Fruit fly (Drosophila melanogaster) whole organism, wandering third instar larva: Measurements from ENCODE around the gene REPTOR.

Source experiments
- CG9705 ChIP-seq: fragments of 200-800 bp; sonication (Bioruptor generic); optimal IDR thresholded peaks from 2 replicates; lab custom pipeline; 2018; ENCODE audit warnings: missing biosample characterization, mild to moderate bottlenecking, missing genetic modification characterization
- Jra ChIP-seq: sonication (Bioruptor generic); optimal IDR thresholded peaks from 2 replicates; lab custom pipeline; 2016; ENCODE audit warnings: missing biosample characterization, missing genetic modification characterization
- Myc ChIP-seq: fragments of >200 bp; optimal IDR thresholded peaks from 2 replicates; lab custom pipeline; 2017
- OdsH ChIP-seq: fragments of 200-800 bp; sonication (Bioruptor generic); optimal IDR thresholded peaks from 2 replicates; lab custom pipeline; 2016; ENCODE audit warnings: missing biosample characterization, mild to moderate bottlenecking, missing genetic modification characterization
- Vsx2 ChIP-seq: fragments of 200-300, 225-300 bp; sonication (Bioruptor generic); optimal IDR thresholded peaks from 2 replicates; lab custom pipeline; 2018; ENCODE audit warnings: missing biosample characterization, missing genetic modification characterization; ENCODE audit not compliant: partially characterized antibody
- dsf ChIP-seq: sonication (Bioruptor generic); optimal IDR thresholded peaks from 2 replicates; lab custom pipeline; 2016; ENCODE audit warnings: missing biosample characterization, missing genetic modification characterization, borderline replicate concordance
- foxo ChIP-seq, 2 experiments: fragments of 200-800 bp; sonication (Bioruptor generic); optimal IDR thresholded peaks; 2 replicates in 1 of 2; 3 replicates in 1 of 2; lab custom pipeline; 2016 to 2017; ENCODE audit warnings: missing biosample characterization in 2 of 2, missing genetic modification characterization in 2 of 2
- h ChIP-seq: fragments of 200-800 bp; sonication (Bioruptor generic); optimal IDR thresholded peaks from 3 replicates; lab custom pipeline; 2016; ENCODE audit warnings: missing biosample characterization, mild to moderate bottlenecking, missing genetic modification characterization
- psq ChIP-seq: fragments of 200-800 bp; sonication (Bioruptor generic); optimal IDR thresholded peaks from 3 replicates; lab custom pipeline; 2017; ENCODE audit warnings: missing biosample characterization, mild to moderate bottlenecking, missing genetic modification characterization, moderate library complexity
- sv ChIP-seq: fragments of 200-800 bp; sonication (Bioruptor generic); optimal IDR thresholded peaks from 3 replicates; lab custom pipeline; 2016; ENCODE audit warnings: missing biosample characterization, missing genetic modification characterization
- tai ChIP-seq: sonication (Bioruptor generic); optimal IDR thresholded peaks from 2 replicates; lab custom pipeline; 2016; ENCODE audit warnings: missing biosample characterization, missing genetic modification characterization

dm6 chr3R:24544388-24544787, 38.3 kb downstream of the REPTOR start, which contains the start of gene Esyt2:
- no peak for TF ChIP-seq CG9705 (GFP tag; lab: Kevin White, UChicago)
- no peak for TF ChIP-seq sv (GFP tag; lab: Kevin White, UChicago)
- no peak for TF ChIP-seq psq (GFP tag; lab: Kevin White, UChicago)
- no peak for TF ChIP-seq Myc (lab: Kevin White, UChicago)
- no peak for TF ChIP-seq OdsH (GFP tag; lab: Kevin White, UChicago)
- TF ChIP-seq Jra (GFP tag; lab: Kevin White, UChicago) = no peak
- no peak for TF ChIP-seq Vsx2
- TF ChIP-seq tai (GFP tag; lab: Kevin White, UChicago) = no peak
- TF ChIP-seq foxo (GFP tag; optimal IDR thresholded peaks at IDR 0.05; lab: Kevin White, UChicago) = no peak
- TF ChIP-seq dsf (GFP tag; lab: Kevin White, UChicago) = no peak
- TF ChIP-seq h (GFP tag; lab: Kevin White, UChicago) = no peak
